Fruit fly (Drosophila melanogaster): ENCODE data around the gene Brd7-9.
A peak's percentile ranks its signal among the peaks of the same experiment; 100 is the strongest.

The Brd7-9 gene

dm6 chr2L:7827045-7828004 is 44.7 kb downstream of the Brd7-9 start, which contains the start of the genes Rack1 and mts:
Gene Rack1, minus strand, starts transcription at chr2L:7827315.
Gene mts, plus strand, starts transcription at chr2L:7827650.
- TF ChIP-seq Snoo (tag; optimal IDR thresholded peaks at IDR 0.05): peak; percentile 86
- TF ChIP-seq Pif1B (GFP tag; optimal IDR thresholded peaks at IDR 0.05): peak; percentile 43
- TF ChIP-seq Ets98B (GFP tag; IDR thresholded peaks at IDR 0.05): peak; percentile 63
- TF ChIP-seq rn (GFP tag; IDR thresholded peaks at IDR 0.05): peak; percentile 43
- TF ChIP-seq CG4496 (GFP tag; IDR thresholded peaks at IDR 0.05): peak; percentile 88
- TF ChIP-seq CG12605 (GFP tag; IDR thresholded peaks at IDR 0.05): peak; percentile 77
- peak; percentile 43 for TF ChIP-seq CG8301 (tag; optimal IDR thresholded peaks at IDR 0.05)
- TF ChIP-seq gl (tag; optimal IDR thresholded peaks at IDR 0.05): peak; percentile 42
- peak; percentile 65 for TF ChIP-seq CG34367 (tag; optimal IDR thresholded peaks at IDR 0.05)
- TF ChIP-seq EcR (GFP tag; optimal IDR thresholded peaks at IDR 0.05): no peak
- no peak for TF ChIP-seq CG13204 (GFP tag; optimal IDR thresholded peaks at IDR 0.05)
- TF ChIP-seq CG9948 (tag; optimal IDR thresholded peaks at IDR 0.05): peak; percentile 20
- peak; percentile 54 for TF ChIP-seq CG15710 (tag; optimal IDR thresholded peaks at IDR 0.05)
- TF ChIP-seq CG14655 (GFP tag; optimal IDR thresholded peaks at IDR 0.05): no peak
- peak; percentile 58 for TF ChIP-seq CG8159 (tag; optimal IDR thresholded peaks at IDR 0.05)
- no peak for TF ChIP-seq CG10348 (GFP tag; IDR thresholded peaks at IDR 0.05)
- peak; percentile 25 for TF ChIP-seq CG17806 (tag; optimal IDR thresholded peaks at IDR 0.05)
- peak; percentile 34; the same call in 1 of the 2 replicates for TF ChIP-seq CG32121 (GFP tag; IDR thresholded peaks at IDR 0.05)
- peak; percentile 41; the same call in 1 of the 3 replicates for TF ChIP-seq fd96Ca (GFP tag; IDR thresholded peaks at IDR 0.05)
- TF ChIP-seq Pif1A (GFP tag; optimal IDR thresholded peaks at IDR 0.05): peak; percentile 69
- TF ChIP-seq D1 (tag; optimal IDR thresholded peaks at IDR 0.05): no peak

dm6 chr2L:7828231-7828630 is 45.6 kb downstream of the Brd7-9 start:
- TF ChIP-seq Ets98B (GFP tag; IDR thresholded peaks at IDR 0.05) (peak; percentile 31), CG4496 (GFP tag; IDR thresholded peaks at IDR 0.05) (peak; percentile 73), CG15710 (tag; optimal IDR thresholded peaks at IDR 0.05) (peak; percentile 34), EcR (GFP tag; optimal IDR thresholded peaks at IDR 0.05) (no peak), CG17806 (tag; optimal IDR thresholded peaks at IDR 0.05) (no peak), rn (GFP tag; IDR thresholded peaks at IDR 0.05) (no peak), CG32121 (GFP tag; IDR thresholded peaks at IDR 0.05) (peak; percentile 60), CG8301 (tag; optimal IDR thresholded peaks at IDR 0.05) (peak; percentile 14), D1 (tag; optimal IDR thresholded peaks at IDR 0.05) (no peak), Pif1B (GFP tag; optimal IDR thresholded peaks at IDR 0.05) (peak; percentile 38), CG12605 (GFP tag; IDR thresholded peaks at IDR 0.05) (no peak), CG34367 (tag; optimal IDR thresholded peaks at IDR 0.05) (peak; percentile 15), Snoo (tag; optimal IDR thresholded peaks at IDR 0.05) (peak; percentile 18), gl (tag; optimal IDR thresholded peaks at IDR 0.05) (no peak), Pif1A (GFP tag; optimal IDR thresholded peaks at IDR 0.05) (no peak), CG10348 (GFP tag; IDR thresholded peaks at IDR 0.05) (no peak), fd96Ca (GFP tag; IDR thresholded peaks at IDR 0.05) (peak; percentile 67), CG8159 (tag; optimal IDR thresholded peaks at IDR 0.05) (peak; percentile 7), CG13204 (GFP tag; optimal IDR thresholded peaks at IDR 0.05) (peak; percentile 51), CG14655 (GFP tag; optimal IDR thresholded peaks at IDR 0.05) (peak; percentile 46), CG9948 (tag; optimal IDR thresholded peaks at IDR 0.05) (no peak)

- TF ChIP-seq gl (tag; optimal IDR thresholded peaks at IDR 0.05) (no peak), CG4496 (GFP tag; IDR thresholded peaks at IDR 0.05) (peak; percentile 47; the same call in 2 of the 3 replicates), CG32121 (GFP tag; IDR thresholded peaks at IDR 0.05) (peak; percentile 64; the same call in 1 of the 2 replicates), fd96Ca (GFP tag; IDR thresholded peaks at IDR 0.05) (0 out of 3 replicates have a peak, but pooled peaks have one; percentile 14), CG14655 (GFP tag; optimal IDR thresholded peaks at IDR 0.05) (no peak), EcR (GFP tag; optimal IDR thresholded peaks at IDR 0.05) (no peak), CG8159 (tag; optimal IDR thresholded peaks at IDR 0.05) (no peak)
Observed at dm6 chr2L:7828901-7829300, 46.2 kb downstream of the Brd7-9 start.

- peak; percentile 2 for TF ChIP-seq CG9948 (tag; optimal IDR thresholded peaks at IDR 0.05)
- TF ChIP-seq D1 (tag; optimal IDR thresholded peaks at IDR 0.05): no peak
Observed at dm6 chr2L:7833238-7833637, 50.6 kb downstream of the Brd7-9 start.

dm6 chr2L:7833650-7834049 is 51.0 kb downstream of the Brd7-9 start:
- no peak for TF ChIP-seq Pif1A (GFP tag; optimal IDR thresholded peaks at IDR 0.05)
- no peak for TF ChIP-seq CG13204 (GFP tag; optimal IDR thresholded peaks at IDR 0.05)
- TF ChIP-seq CG10348 (GFP tag; IDR thresholded peaks at IDR 0.05): no peak
- no peak for TF ChIP-seq CG15710 (tag; optimal IDR thresholded peaks at IDR 0.05)
- TF ChIP-seq CG8301 (tag; optimal IDR thresholded peaks at IDR 0.05): no peak
- no peak for TF ChIP-seq CG32121 (GFP tag; IDR thresholded peaks at IDR 0.05)

Measured in whole organism, pupa.